Worm (Caenorhabditis elegans) whole organism, late embryonic: Measurements from ENCODE around the gene F49C5.10.

Experiments used
- K09A11.1 ChIP-seq: sonication (generic microtip); optimal IDR thresholded peaks from 2 replicates; lab custom pipeline; 2017; ENCODE audit warnings: antibody characterized with exemption, mild to moderate bottlenecking, missing genetic modification characterization, missing compliant biosample characterization; ENCODE audit not compliant: insufficient read depth
- ama-1 ChIP-seq: fragments of 150-350 bp; optimal IDR thresholded peaks from 2 replicates; lab custom pipeline; 2014
- ceh-30 ChIP-seq: fragments of 150-350 bp; optimal IDR thresholded peaks from 2 replicates; lab custom pipeline; 2014; ENCODE audit warnings: missing biosample characterization, missing genetic modification characterization
- hlh-15 ChIP-seq: sonication (generic microtip); optimal IDR thresholded peaks from 2 replicates; lab custom pipeline; 2016; ENCODE audit warnings: missing genetic modification characterization, missing compliant biosample characterization
- madf-2 ChIP-seq: sonication (generic microtip); optimal IDR thresholded peaks from 2 replicates; lab custom pipeline; 2017; ENCODE audit warnings: missing genetic modification characterization, missing compliant biosample characterization
- nfya-1 ChIP-seq: sonication (generic microtip); optimal IDR thresholded peaks from 2 replicates; lab custom pipeline; 2017; ENCODE audit warnings: missing genetic modification characterization, mild to moderate bottlenecking, missing compliant biosample characterization, antibody characterized with exemption, moderate library complexity
- nhr-11 ChIP-seq: fragments of 150-350 bp; optimal IDR thresholded peaks from 2 replicates; lab custom pipeline; 2014; ENCODE audit warnings: missing biosample characterization, missing genetic modification characterization
- pat-9 ChIP-seq: fragments of 200-800 bp; sonication (Bioruptor generic); optimal IDR thresholded peaks from 2 replicates; lab custom pipeline; 2018; ENCODE audit warnings: mild to moderate bottlenecking, missing genetic modification characterization, moderate library complexity, missing compliant biosample characterization
- pha-4 ChIP-seq: fragments of 150-350 bp; optimal IDR thresholded peaks from 2 replicates; lab custom pipeline; 2018; ENCODE audit warnings: missing biosample characterization, missing genetic modification reagents, missing genetic modification characterization
- tbx-7 ChIP-seq: sonication (generic microtip); optimal IDR thresholded peaks from 2 replicates; lab custom pipeline; 2016; ENCODE audit warnings: missing genotype, missing genetic modification characterization, missing compliant biosample characterization

- TF ChIP-seq pat-9 (tag; lab: Kevin White, UChicago) = no peak
- TF ChIP-seq tbx-7 (tag; lab: Kevin White, UChicago) = no peak
- TF ChIP-seq pha-4 (tag; lab: Kevin White, UChicago) = no peak
- no peak for TF ChIP-seq ceh-30
- TF ChIP-seq hlh-15 = no peak
- no peak for TF ChIP-seq madf-2 (tag; lab: Kevin White, UChicago)
- no peak for TF ChIP-seq nhr-11 (tag; lab: Kevin White, UChicago)
- TF ChIP-seq ama-1 = no peak
- TF ChIP-seq nfya-1 (tag; lab: Kevin White, UChicago) = no peak
- TF ChIP-seq K09A11.1 (tag; lab: Kevin White, UChicago) = no peak
These were observed 9.0 kb downstream of the F49C5.10 start, which contains the start of gene F49C5.11 for ce11 chrII:12555579-12555978.
